Fruit fly (Drosophila melanogaster) whole organism, embryonic: Measurements from ENCODE around the gene Ufl1.

Experiments
- Abd-B ChIP-seq: fragments of 200-800 bp; sonication (Bioruptor generic); optimal IDR thresholded peaks from 2 replicates; lab custom pipeline; 2018; ENCODE audit warnings: missing biosample characterization, mild to moderate bottlenecking, missing genetic modification characterization, moderate library complexity
- B-H1 ChIP-seq: fragments of 200-800 bp; sonication (Bioruptor generic); IDR thresholded peaks from 3 replicates; pipeline ENCODE4 v1.3.6; 2022; ENCODE audit warnings: missing biosample characterization, missing genetic modification characterization
- Bgb ChIP-seq: fragments of 200-800 bp; sonication (Bioruptor generic); IDR thresholded peaks from 2 replicates; pipeline ENCODE4 v1.3.6; 2022; ENCODE audit warnings: missing biosample characterization, missing genetic modification characterization; ENCODE audit not compliant: partially characterized antibody
- CG10209 ChIP-seq: fragments of 200-800 bp; sonication (Bioruptor generic); optimal IDR thresholded peaks from 3 replicates; lab custom pipeline; 2017; ENCODE audit warnings: missing biosample characterization, mild to moderate bottlenecking, missing genetic modification characterization, missing genetic modification reagents
- CG12744 ChIP-seq: fragments of 200-800 bp; sonication (Bioruptor generic); optimal IDR thresholded peaks from 2 replicates; lab custom pipeline; 2016; ENCODE audit warnings: missing biosample characterization, missing genetic modification characterization
- CG13424 ChIP-seq: fragments of 200-800 bp; sonication (Bioruptor generic); optimal IDR thresholded peaks from 2 replicates; lab custom pipeline; 2019; ENCODE audit warnings: missing biosample characterization, mild to moderate bottlenecking, missing genetic modification characterization, moderate library complexity
- CG13624 ChIP-seq: fragments of 200-800 bp; sonication (Bioruptor generic); optimal IDR thresholded peaks from 2 replicates; lab custom pipeline; 2016; ENCODE audit warnings: missing biosample characterization, missing genetic modification characterization
- CG13775 ChIP-seq: fragments of 200-800 bp; sonication (Bioruptor generic); optimal IDR thresholded peaks from 3 replicates; lab custom pipeline; 2017; ENCODE audit warnings: missing biosample characterization, mild to moderate bottlenecking, missing genetic modification characterization
- CG1602 ChIP-seq: fragments of 200-800 bp; sonication (Bioruptor generic); optimal IDR thresholded peaks from 3 replicates; lab custom pipeline; 2016; ENCODE audit warnings: missing biosample characterization, missing genetic modification characterization
- CG1647 ChIP-seq: fragments of 200-800 bp; sonication (Bioruptor generic); optimal IDR thresholded peaks from 3 replicates; lab custom pipeline; 2016; ENCODE audit warnings: missing biosample characterization, missing genetic modification characterization
- CG17385 ChIP-seq: fragments of 200-800 bp; sonication (Bioruptor generic); optimal IDR thresholded peaks from 3 replicates; lab custom pipeline; 2018; ENCODE audit warnings: missing biosample characterization, mild to moderate bottlenecking, missing genetic modification characterization
- CG18476 ChIP-seq: fragments of 200-800 bp; sonication (Bioruptor generic); optimal IDR thresholded peaks from 2 replicates; lab custom pipeline; 2016; ENCODE audit warnings: missing biosample characterization, mild to moderate bottlenecking, missing genetic modification characterization
- CG3163 ChIP-seq: fragments of 200-800 bp; sonication (Bioruptor generic); optimal IDR thresholded peaks from 3 replicates; lab custom pipeline; 2016; ENCODE audit warnings: missing biosample characterization, missing genetic modification characterization
- CG3281 ChIP-seq: fragments of 200-800 bp; sonication (Bioruptor generic); optimal IDR thresholded peaks from 3 replicates; lab custom pipeline; 2017; ENCODE audit warnings: missing biosample characterization, mild to moderate bottlenecking, missing genetic modification characterization
- CG33557 ChIP-seq: fragments of 200-800 bp; sonication (Bioruptor generic); optimal IDR thresholded peaks from 2 replicates; lab custom pipeline; 2019; ENCODE audit warnings: missing biosample characterization, mild to moderate bottlenecking, missing genetic modification characterization, moderate library complexity
- CG4404 ChIP-seq: fragments of 200-800 bp; sonication (Bioruptor generic); IDR thresholded peaks from 2 replicates; pipeline ENCODE4 v1.3.6; 2022; ENCODE audit warnings: missing biosample characterization, missing genetic modification characterization
- CG4424 ChIP-seq: fragments of 200-800 bp; sonication (Bioruptor generic); optimal IDR thresholded peaks from 3 replicates; lab custom pipeline; 2016; ENCODE audit warnings: missing biosample characterization, missing genetic modification characterization
- CG7786 ChIP-seq: fragments of 200-800 bp; sonication (Bioruptor generic); optimal IDR thresholded peaks from 2 replicates; lab custom pipeline; 2016; ENCODE audit warnings: missing biosample characterization, missing genetic modification characterization
- CG7987 ChIP-seq: fragments of 200-800 bp; sonication (Bioruptor generic); optimal IDR thresholded peaks from 2 replicates; lab custom pipeline; 2018; ENCODE audit warnings: missing biosample characterization, mild to moderate bottlenecking, missing genetic modification characterization, moderate library complexity
- CG8089 ChIP-seq: fragments of 200-800 bp; sonication (Bioruptor generic); optimal IDR thresholded peaks from 3 replicates; lab custom pipeline; 2016; ENCODE audit warnings: missing biosample characterization, missing genetic modification characterization
- CG8944 ChIP-seq: fragments of 200-800 bp; sonication (Bioruptor generic); optimal IDR thresholded peaks from 3 replicates; lab custom pipeline; 2016; ENCODE audit warnings: missing biosample characterization, missing genetic modification characterization
- CG9817 ChIP-seq: fragments of 200-800 bp; sonication (Bioruptor generic); optimal IDR thresholded peaks from 2 replicates; lab custom pipeline; 2018; ENCODE audit warnings: missing biosample characterization, mild to moderate bottlenecking, missing genetic modification characterization, moderate library complexity
- D ChIP-seq, 2 experiments: fragments of 200-800 bp in 1 of 2; fragments of >200 bp in 1 of 2; sonication (Bioruptor generic) in 1 of 2; optimal IDR thresholded peaks; 2 replicates in 1 of 2; 3 replicates in 1 of 2; lab custom pipeline; 2017; ENCODE audit warnings: mild to moderate bottlenecking in 1 of 2, missing biosample characterization in 1 of 2, missing genetic modification characterization in 1 of 2, missing genetic modification reagents in 1 of 2
- H2.0 ChIP-seq: fragments of 200-800 bp; sonication (Bioruptor generic); IDR thresholded peaks from 2 replicates; pipeline ENCODE4 v1.3.6; 2022; ENCODE audit warnings: missing biosample characterization, missing genetic modification characterization
- Hr3 ChIP-seq: fragments of 200-800 bp; sonication (Bioruptor generic); optimal IDR thresholded peaks from 3 replicates; lab custom pipeline; 2016; ENCODE audit warnings: missing biosample characterization, missing genetic modification characterization
- Mad ChIP-seq: fragments of 200-800 bp; sonication (Bioruptor generic); optimal IDR thresholded peaks from 2 replicates; lab custom pipeline; 2016; ENCODE audit warnings: missing biosample characterization, missing genetic modification characterization
- Nf-YB ChIP-seq: fragments of 200-800 bp; sonication (Bioruptor generic); optimal IDR thresholded peaks from 3 replicates; lab custom pipeline; 2019; ENCODE audit warnings: missing biosample characterization, mild to moderate bottlenecking, missing genetic modification characterization, moderate library complexity
- Oli ChIP-seq: fragments of 200-800 bp; sonication (Bioruptor generic); optimal IDR thresholded peaks from 2 replicates; lab custom pipeline; 2018; ENCODE audit warnings: missing biosample characterization, mild to moderate bottlenecking, missing genetic modification characterization, moderate library complexity
- Opbp ChIP-seq: fragments of 200-800 bp; sonication (Bioruptor generic); IDR thresholded peaks from 3 replicates; pipeline ENCODE4 v1.3.6; 2022; ENCODE audit warnings: missing biosample characterization, missing genetic modification characterization; ENCODE audit not compliant: partially characterized antibody
- Stat92E ChIP-seq, 3 experiments: fragments of >200 bp in 2 of 3; fragments of 200-800 bp in 1 of 3; sonication (Bioruptor generic) in 1 of 3; optimal IDR thresholded peaks; 2 replicates each; lab custom pipeline; 2017 to 2019; ENCODE audit warnings: missing biosample characterization in 3 of 3, missing genetic modification characterization in 3 of 3, mild to moderate bottlenecking in 1 of 3, moderate library complexity in 1 of 3
- YL-1 ChIP-seq: fragments of 200-800 bp; sonication (Bioruptor generic); optimal IDR thresholded peaks from 3 replicates; lab custom pipeline; 2017; ENCODE audit warnings: missing biosample characterization, mild to moderate bottlenecking, missing genetic modification characterization
- ab ChIP-seq: fragments of 200-800 bp; sonication (Bioruptor generic); optimal IDR thresholded peaks from 2 replicates; lab custom pipeline; 2016; ENCODE audit warnings: missing biosample characterization, missing genetic modification characterization
- ase ChIP-seq: fragments of 200-800 bp; sonication (Bioruptor generic); IDR thresholded peaks from 3 replicates; pipeline ENCODE4 v1.3.6; 2022; ENCODE audit warnings: missing biosample characterization, missing genetic modification characterization
- bbx ChIP-seq: fragments of 200-800 bp; sonication (Bioruptor generic); IDR thresholded peaks from 2 replicates; pipeline ENCODE4 v1.3.6; 2022; ENCODE audit warnings: missing biosample characterization, missing genetic modification characterization; ENCODE audit not compliant: partially characterized antibody
- emc ChIP-seq: fragments of 200-800 bp; sonication (Bioruptor generic); optimal IDR thresholded peaks from 2 replicates; lab custom pipeline; 2016; ENCODE audit warnings: missing biosample characterization, missing genetic modification characterization
- fd96Cb ChIP-seq: fragments of 200-800 bp; sonication (Bioruptor generic); optimal IDR thresholded peaks from 2 replicates; lab custom pipeline; 2018; ENCODE audit warnings: missing biosample characterization, mild to moderate bottlenecking, missing genetic modification characterization, moderate library complexity
- grau ChIP-seq: fragments of 200-800 bp; optimal IDR thresholded peaks from 3 replicates; lab custom pipeline; 2019; ENCODE audit warnings: missing biosample characterization, mild to moderate bottlenecking, missing genetic modification characterization, moderate library complexity
- hb ChIP-seq: fragments of 200-800 bp; sonication (Bioruptor generic); IDR thresholded peaks from 3 replicates; pipeline ENCODE4 v1.3.6; 2022; ENCODE audit warnings: missing biosample characterization, missing genetic modification characterization; ENCODE audit not compliant: partially characterized antibody
- mirr ChIP-seq: fragments of 200-800 bp; sonication (Bioruptor generic); optimal IDR thresholded peaks from 3 replicates; lab custom pipeline; 2018; ENCODE audit warnings: missing biosample characterization, mild to moderate bottlenecking, missing genetic modification characterization
- mld ChIP-seq: fragments of 200-800 bp; sonication (Bioruptor generic); IDR thresholded peaks from 3 replicates; pipeline ENCODE4 v1.3.6; 2022; ENCODE audit warnings: missing biosample characterization, missing genetic modification characterization; ENCODE audit not compliant: partially characterized antibody
- nau ChIP-seq: fragments of 200-800 bp; sonication (Bioruptor generic); optimal IDR thresholded peaks from 3 replicates; lab custom pipeline; 2017; ENCODE audit warnings: missing biosample characterization, mild to moderate bottlenecking, missing genetic modification characterization, missing genetic modification reagents
- p53 ChIP-seq: fragments of 200-800 bp; sonication (Bioruptor generic); optimal IDR thresholded peaks from 2 replicates; lab custom pipeline; 2016; ENCODE audit warnings: missing biosample characterization, missing genetic modification characterization
- sens ChIP-seq: fragments of 200-800 bp; sonication (Bioruptor generic); peaks from one replicate; lab custom pipeline; 2016; ENCODE audit warnings: missing biosample characterization, missing genetic modification characterization
- seq ChIP-seq: fragments of 200-800 bp; sonication (Bioruptor generic); IDR thresholded peaks from 2 replicates; pipeline ENCODE4 v1.3.6; 2022; ENCODE audit warnings: missing biosample characterization, missing genetic modification characterization
- tgo ChIP-seq: fragments of 200-800 bp; sonication (Bioruptor generic); IDR thresholded peaks from 3 replicates; pipeline ENCODE4 v1.3.6; 2022; ENCODE audit warnings: missing biosample characterization, missing genetic modification characterization
- tin ChIP-seq: fragments of 200-800 bp; sonication (Bioruptor generic); optimal IDR thresholded peaks from 3 replicates; lab custom pipeline; 2016; ENCODE audit warnings: missing biosample characterization, missing genetic modification characterization
- ttk ChIP-seq: fragments of 200-800 bp; sonication (Bioruptor generic); IDR thresholded peaks from 2 replicates; pipeline ENCODE4 v2.1.2; 2022; ENCODE audit warnings: missing biosample characterization, missing genetic modification characterization
- vnd ChIP-seq: fragments of 200-800 bp; sonication (Bioruptor generic); IDR thresholded peaks from 3 replicates; pipeline ENCODE4 v1.3.6; 2022; ENCODE audit warnings: missing biosample characterization, missing genetic modification characterization; ENCODE audit not compliant: partially characterized antibody
- wdn ChIP-seq: fragments of 200-800 bp; sonication (Bioruptor generic); IDR thresholded peaks from 2 replicates; pipeline ENCODE4 v1.3.6; 2022; ENCODE audit warnings: missing biosample characterization, missing genetic modification characterization
- zen ChIP-seq: fragments of 200-800 bp; sonication (Bioruptor generic); optimal IDR thresholded peaks from 3 replicates; lab custom pipeline; 2018; ENCODE audit warnings: missing biosample characterization, mild to moderate bottlenecking, missing genetic modification characterization, moderate library complexity

Gene Ufl1

dm6 chr3R:7075712-7076183 lies 1.5 kb upstream of the Ufl1 start (continued):
- TF ChIP-seq nau (peak; percentile 85), CG3163 (GFP tag; lab: Kevin White, UChicago) (peak; percentile 79), CG4424 (GFP tag; lab: Kevin White, UChicago) (peak; percentile 87), Opbp (GFP tag; lab: Robert Waterston, UW) (no peak), D (optimal IDR thresholded peaks at IDR 0.05; lab: Kevin White, UChicago) (no peak), D (GFP tag; optimal IDR thresholded peaks at IDR 0.05; lab: Kevin White, UChicago) (peak; percentile 91), CG3281 (GFP tag; lab: Kevin White, UChicago) (peak; percentile 89), CG13775 (GFP tag; lab: Kevin White, UChicago) (peak; percentile 87), CG13424 (tag; lab: Kevin White, UChicago) (peak; percentile 88), Oli (tag; lab: Kevin White, UChicago) (peak; percentile 90), mld (no peak), ttk (GFP tag; lab: Robert Waterston, UW) (no peak), CG12744 (GFP tag; lab: Kevin White, UChicago) (peak; percentile 88), CG8944 (GFP tag; lab: Kevin White, UChicago) (peak; percentile 85), CG18476 (GFP tag; lab: Kevin White, UChicago) (peak; percentile 89), YL-1 (GFP tag; lab: Kevin White, UChicago) (no peak), grau (tag; lab: Kevin White, UChicago) (peak; percentile 89), tgo (GFP tag; lab: Robert Waterston, UW) (no peak), Hr3 (GFP tag; lab: Kevin White, UChicago) (peak; percentile 83), Nf-YB (GFP tag; lab: Kevin White, UChicago) (peak; percentile 61), CG1602 (GFP tag; lab: Kevin White, UChicago) (peak; percentile 82), CG7987 (GFP tag; lab: Kevin White, UChicago) (peak; percentile 77), wdn (GFP tag; lab: Robert Waterston, UW) (no peak), CG10209 (GFP tag; lab: Kevin White, UChicago) (peak; percentile 90), Bgb (no peak), H2.0 (no peak), tin (GFP tag; lab: Kevin White, UChicago) (peak; percentile 91), CG4404 (no peak), bbx (GFP tag; lab: Robert Waterston, UW) (no peak), CG1647 (peak; percentile 86), sens (peak; percentile 98), mirr (peak; percentile 33), p53 (GFP tag; lab: Kevin White, UChicago) (peak; percentile 47), Stat92E (GFP tag; optimal IDR thresholded peaks at IDR 0.05; lab: Kevin White, UChicago) (peak in 1 of 3 experiments; percentile 62), hb (GFP tag; lab: Robert Waterston, UW) (no peak), Abd-B (GFP tag; lab: Kevin White, UChicago) (peak; percentile 85), Mad (GFP tag; lab: Kevin White, UChicago) (peak; percentile 86), B-H1 (GFP tag; lab: Robert Waterston, UW) (no peak), CG17385 (GFP tag; lab: Kevin White, UChicago) (peak; percentile 86), emc (GFP tag; lab: Kevin White, UChicago) (peak; percentile 75), ab (GFP tag; lab: Kevin White, UChicago) (peak; percentile 71), fd96Cb (tag; lab: Kevin White, UChicago) (peak; percentile 87), zen (peak; percentile 90), CG33557 (peak; percentile 65), CG9817 (tag; lab: Kevin White, UChicago) (peak; percentile 78), seq (GFP tag; lab: Robert Waterston, UW) (no peak), vnd (no peak), CG13624 (peak; percentile 90), ase (GFP tag; lab: Robert Waterston, UW) (no peak), CG7786 (peak; percentile 92), CG8089 (GFP tag; lab: Kevin White, UChicago) (peak; percentile 87)
